Worm (Caenorhabditis elegans) whole organism, L2 larva: ENCODE measurements around the gene C14A6.12.

Source experiments
- ceh-82 ChIP-seq: fragments of 150-350 bp; optimal IDR thresholded peaks from 2 replicates; lab custom pipeline; 2014; ENCODE audit warnings: missing biosample characterization, missing genetic modification characterization
- egl-27 ChIP-seq: sonication (generic microtip); optimal IDR thresholded peaks from 3 replicates; lab custom pipeline; 2017; ENCODE audit warnings: missing biosample characterization, missing genetic modification reagents, missing genetic modification characterization
- nhr-237 ChIP-seq: fragments of 150-350 bp; optimal IDR thresholded peaks from 2 replicates; lab custom pipeline; 2014; ENCODE audit warnings: missing biosample characterization, missing genetic modification characterization
- snpc-4 ChIP-seq: fragments of 150-350 bp; optimal IDR thresholded peaks from 2 replicates; lab custom pipeline; 2014; ENCODE audit warnings: missing biosample characterization, missing genetic modification characterization

DNA sequence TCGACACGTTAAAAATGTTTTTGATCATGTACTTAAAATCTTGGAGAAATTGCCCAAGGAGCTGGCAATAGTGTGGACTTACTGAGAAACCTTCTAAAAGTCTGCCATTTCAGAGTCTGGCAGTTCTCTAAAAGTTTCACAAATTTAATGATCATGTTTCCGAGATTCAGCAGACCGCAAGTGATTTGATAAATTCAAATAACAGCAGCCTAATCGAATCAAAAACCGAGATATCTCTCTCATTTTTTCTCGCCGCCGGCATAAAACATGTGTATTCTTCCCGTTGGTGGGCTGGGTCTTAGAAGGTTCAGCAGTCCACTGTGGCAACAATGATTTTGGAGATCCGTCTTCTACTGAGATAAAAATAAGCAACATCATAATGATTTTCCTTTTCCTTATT is 26.7 kb upstream of the C14A6.12 start, which contains the start of gene clec-246:
- no peak for TF ChIP-seq egl-27 (tag; lab: Kevin White, UChicago)
- no peak for TF ChIP-seq nhr-237
- TF ChIP-seq ceh-82 (tag; lab: Kevin White, UChicago): no peak
- TF ChIP-seq snpc-4 (tag; lab: Kevin White, UChicago): no peak
